Worm (Caenorhabditis elegans) whole organism, mixed stage, embryonic: Measurements from ENCODE around the gene tmem-131.
"Not testable (repeated sequence)": the region's sequence is repeated elsewhere in the genome, so short reads cannot be mapped to it uniquely, and the experiment has no call there.

Source experiments
- ceh-83 ChIP-seq: fragments of 200-800 bp; sonication (Bioruptor generic); optimal IDR thresholded peaks from 2 replicates; lab custom pipeline; 2018; ENCODE audit warnings: mild to moderate bottlenecking, missing genetic modification characterization, missing compliant biosample characterization
- ces-1 ChIP-seq: fragments of 150-350 bp; optimal IDR thresholded peaks from 2 replicates; lab custom pipeline; 2014; ENCODE audit warnings: missing biosample characterization, missing genetic modification reagents, missing genetic modification characterization
- cnd-1 ChIP-seq: fragments of 200-800 bp; sonication (Bioruptor generic); optimal IDR thresholded peaks from 2 replicates; lab custom pipeline; 2018; ENCODE audit warnings: mild to moderate bottlenecking, missing genetic modification characterization, missing compliant biosample characterization
- drap-1 ChIP-seq: fragments of 200-800 bp; sonication (Bioruptor generic); optimal IDR thresholded peaks from 3 replicates; lab custom pipeline; 2018; ENCODE audit warnings: mild to moderate bottlenecking, missing genetic modification characterization, missing compliant biosample characterization
- elt-1 ChIP-seq: sonication (generic microtip); optimal IDR thresholded peaks from 2 replicates; lab custom pipeline; 2017; ENCODE audit warnings: missing genetic modification characterization, mild to moderate bottlenecking, missing compliant biosample characterization, antibody characterized with exemption, moderate library complexity, borderline replicate concordance; ENCODE audit not compliant: insufficient read depth
- flh-1 ChIP-seq: fragments of 200-800 bp; sonication (Bioruptor generic); optimal IDR thresholded peaks from 2 replicates; lab custom pipeline; 2018; ENCODE audit warnings: mild to moderate bottlenecking, missing genetic modification characterization, moderate library complexity, missing compliant biosample characterization
- hlh-1 ChIP-seq: fragments of 150-350 bp; optimal IDR thresholded peaks from 2 replicates; lab custom pipeline; 2014; ENCODE audit warnings: missing biosample characterization, missing genetic modification reagents, missing genetic modification characterization
- lin-13 ChIP-seq: fragments of 150-350 bp; optimal IDR thresholded peaks from 2 replicates; lab custom pipeline; 2014; ENCODE audit warnings: missing biosample characterization, missing genetic modification characterization
- lin-32 ChIP-seq: fragments of 200-800 bp; sonication (Bioruptor generic); optimal IDR thresholded peaks from 2 replicates; lab custom pipeline; 2018; ENCODE audit warnings: mild to moderate bottlenecking, missing genetic modification characterization, missing compliant biosample characterization
- lsy-2 ChIP-seq: fragments of 150-350 bp; optimal IDR thresholded peaks from 2 replicates; lab custom pipeline; 2014; ENCODE audit warnings: missing biosample characterization, missing genetic modification characterization
- mab-5 ChIP-seq: fragments of 150-350 bp; optimal IDR thresholded peaks from 2 replicates; lab custom pipeline; 2014; ENCODE audit warnings: missing biosample characterization, missing genetic modification characterization
- mep-1 ChIP-seq: fragments of 150-350 bp; optimal IDR thresholded peaks from 2 replicates; lab custom pipeline; 2017; ENCODE audit warnings: missing biosample characterization, missing genetic modification reagents, missing genetic modification characterization, inconsistent platforms
- nhr-12 ChIP-seq: fragments of 150-350 bp; optimal IDR thresholded peaks from 2 replicates; lab custom pipeline; 2014; ENCODE audit warnings: missing biosample characterization, missing genetic modification characterization
- nhr-28 ChIP-seq: fragments of 150-350 bp; optimal IDR thresholded peaks from 2 replicates; lab custom pipeline; 2014; ENCODE audit warnings: missing biosample characterization, missing genetic modification characterization
- nhr-76 ChIP-seq: sonication (generic microtip); optimal IDR thresholded peaks from 2 replicates; lab custom pipeline; 2017; ENCODE audit warnings: missing biosample characterization, missing genetic modification characterization
- pha-4 ChIP-seq: fragments of 150-350 bp; optimal IDR thresholded peaks from 2 replicates; lab custom pipeline; 2018; ENCODE audit warnings: missing biosample characterization, missing genetic modification reagents, missing genetic modification characterization
- sem-2 ChIP-seq: fragments of 200-800 bp; sonication (Bioruptor generic); optimal IDR thresholded peaks from 2 replicates; lab custom pipeline; 2018; ENCODE audit warnings: mild to moderate bottlenecking, missing genetic modification characterization, missing compliant biosample characterization
- snpc-4 ChIP-seq: fragments of 150-350 bp; optimal IDR thresholded peaks from 2 replicates; lab custom pipeline; 2014; ENCODE audit warnings: missing biosample characterization, missing genetic modification characterization
- tbx-8 ChIP-seq: fragments of 200-800 bp; sonication (Bioruptor generic); optimal IDR thresholded peaks from 2 replicates; lab custom pipeline; 2018; ENCODE audit warnings: mild to moderate bottlenecking, missing genetic modification characterization, moderate library complexity, missing compliant biosample characterization
- unc-120 ChIP-seq: sonication (generic microtip); optimal IDR thresholded peaks from 2 replicates; lab custom pipeline; 2017; ENCODE audit warnings: missing genetic modification characterization, missing compliant biosample characterization; ENCODE audit not compliant: poor library complexity, severe bottlenecking
- unc-39 ChIP-seq: fragments of 150-350 bp; optimal IDR thresholded peaks from 2 replicates; lab custom pipeline; 2014; ENCODE audit warnings: missing biosample characterization, missing genetic modification characterization
- unc-62 ChIP-seq: fragments of 150-350 bp; optimal IDR thresholded peaks from 2 replicates; lab custom pipeline; 2014; ENCODE audit warnings: missing biosample characterization, missing genetic modification reagents, missing genetic modification characterization
- zip-8 ChIP-seq: fragments of 150-350 bp; optimal IDR thresholded peaks from 2 replicates; lab custom pipeline; 2014; ENCODE audit warnings: missing biosample characterization, missing genetic modification characterization
- ztf-11 ChIP-seq: fragments of 150-350 bp; optimal IDR thresholded peaks from 2 replicates; lab custom pipeline; 2014; ENCODE audit warnings: missing biosample characterization, missing genetic modification characterization

tmem-131 gene

ce11 chrIII:5002231-5002630 lies 4.3 kb upstream of the tmem-131 start, which contains the start of gene R144.10:
R144.10 (minus strand) TSS chrIII:5002331.
- TF ChIP-seq elt-1 (tag; lab: Kevin White, UChicago) (no peak), sem-2 (GFP tag; lab: Kevin White, UChicago) (no peak), ztf-11 (no peak), drap-1 (GFP tag; lab: Kevin White, UChicago) (no peak), hlh-1 (no peak), lsy-2 (tag; lab: Kevin White, UChicago) (no peak)

DNA sequence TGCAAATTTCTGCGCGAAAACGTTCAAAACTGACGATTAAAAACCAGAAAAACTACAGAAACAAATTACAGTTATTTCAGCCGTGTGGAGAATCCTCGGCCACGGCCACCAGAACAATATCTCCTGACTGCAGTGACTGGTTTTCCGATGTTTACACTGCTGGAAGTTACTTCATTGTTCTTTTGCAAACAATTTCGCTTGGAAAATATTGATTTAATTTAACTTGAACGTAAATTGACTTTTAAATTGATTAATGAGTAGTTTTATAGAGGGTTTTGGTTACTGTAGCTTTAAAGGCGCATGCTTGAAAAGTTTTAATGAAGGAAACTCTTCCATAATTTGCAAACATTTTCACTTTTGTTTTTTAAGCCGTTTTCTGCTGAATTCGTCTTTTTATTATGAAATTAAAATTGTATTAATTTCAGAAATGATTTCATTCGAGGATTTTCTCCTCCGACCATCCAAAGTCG lies 1.0 kb upstream of the tmem-131 start, which contains the start of gene smcr-8:
Gene smcr-8 (plus strand): TSS at position 420 of the 470 bp plus-strand sequence.
- TF ChIP-seq nhr-76 (no peak), nhr-12 (tag; lab: Kevin White, UChicago) (no peak), zip-8 (tag; lab: Kevin White, UChicago) (no peak), unc-120 (no peak), mep-1 (tag; lab: Kevin White, UChicago) (no peak), lin-13 (tag; lab: Kevin White, UChicago) (no peak), drap-1 (GFP tag; lab: Kevin White, UChicago) (no peak), cnd-1 (no peak), elt-1 (tag; lab: Kevin White, UChicago) (no peak), nhr-28 (tag; lab: Kevin White, UChicago) (no peak), flh-1 (GFP tag; lab: Kevin White, UChicago) (no peak), ces-1 (GFP tag; lab: Kevin White, UChicago) (no peak)
- TF ChIP-seq, all 35 proteins: peak for 0

- TF ChIP-seq zip-8 (tag; lab: Kevin White, UChicago) (no peak), unc-39 (no peak)
Observed at ce11 chrIII:4987666-4988065, 10.3 kb downstream of the tmem-131 start.

DNA sequence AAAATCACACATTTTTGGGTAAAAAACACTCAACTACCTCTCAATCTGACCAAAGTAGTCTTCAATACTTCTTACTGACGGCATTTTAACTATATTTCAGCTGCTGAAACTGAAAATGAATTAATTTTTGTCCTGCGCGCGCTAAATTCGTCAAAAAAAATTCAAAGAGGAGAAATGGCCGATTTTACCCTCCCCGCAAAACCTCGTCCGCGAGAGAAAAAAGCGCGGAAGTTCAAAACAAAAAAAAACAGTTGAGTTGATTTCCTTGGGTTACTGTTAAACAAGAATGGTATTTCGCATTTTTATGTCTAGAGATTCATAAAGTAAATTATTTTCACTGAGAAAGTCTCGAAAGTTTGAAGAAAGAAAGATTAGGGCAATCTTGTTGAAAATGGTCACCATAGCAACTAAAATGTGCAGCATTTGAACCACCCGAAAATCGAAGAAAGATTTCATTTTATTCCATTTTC lies 11.1 kb downstream of the tmem-131 start, which contains the start of the genes C27F2.10 and wdr-60:
Gene C27F2.10 (minus strand): TSS at position 109 of the 470 bp plus-strand sequence.
Gene wdr-60 (plus strand): TSS at position 420 of the 470 bp plus-strand sequence.
- TF ChIP-seq pha-4 (tag; lab: Kevin White, UChicago) (no peak), lin-13 (tag; lab: Kevin White, UChicago) (peak; percentile 8), tbx-8 (GFP tag; lab: Kevin White, UChicago) (no peak), unc-120 (no peak), mep-1 (tag; lab: Kevin White, UChicago) (peak; percentile 3), lsy-2 (tag; lab: Kevin White, UChicago) (no peak)

DNA sequence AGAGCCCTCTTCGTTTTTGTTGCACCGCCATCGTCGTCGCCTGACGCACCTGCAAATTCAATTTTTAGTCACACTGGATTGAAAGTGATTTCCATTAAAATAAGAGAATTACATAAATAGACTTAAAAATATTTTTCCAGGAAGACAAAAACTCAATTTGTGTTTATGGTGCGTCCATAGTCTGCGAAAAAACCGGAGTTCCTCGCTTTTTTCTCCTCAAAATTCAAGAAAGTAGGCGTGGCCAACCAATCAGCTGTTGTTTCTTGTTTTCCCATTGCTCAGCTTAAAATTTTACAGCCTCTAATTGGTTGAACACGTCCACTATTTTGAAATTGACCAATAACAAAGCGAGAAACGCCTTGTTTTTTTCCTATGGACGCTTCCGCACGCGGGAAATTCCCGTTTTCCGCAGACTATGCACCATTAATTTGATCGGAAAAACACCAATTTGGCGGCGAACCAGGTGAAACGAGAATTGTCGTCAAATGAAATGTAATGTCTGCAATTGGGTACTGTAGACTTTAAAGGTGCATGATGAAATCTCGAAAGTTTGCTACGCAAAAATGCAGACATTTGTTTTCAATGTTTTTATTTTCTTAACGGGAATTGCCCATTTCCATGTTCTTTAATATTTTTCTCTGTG lies 13.4 kb downstream of the tmem-131 start, which contains the start of gene C27F2.7:
Gene C27F2.7 (minus strand): TSS at position 51 of the 643 bp plus-strand sequence.
- no peak for TF ChIP-seq ces-1 (GFP tag; lab: Kevin White, UChicago)
- no peak for TF ChIP-seq lsy-2 (tag; lab: Kevin White, UChicago)
- no peak for TF ChIP-seq cnd-1

- TF ChIP-seq lin-32 (GFP tag; lab: Kevin White, UChicago) (no peak), unc-39 (no peak), ztf-11 (no peak), snpc-4 (tag; lab: Kevin White, UChicago) (no peak), nhr-76 (no peak), unc-62 (no peak), ces-1 (GFP tag; lab: Kevin White, UChicago) (no peak), zip-8 (tag; lab: Kevin White, UChicago) (no peak), lin-13 (tag; lab: Kevin White, UChicago) (no peak), ceh-83 (GFP tag; lab: Kevin White, UChicago) (no peak), mab-5 (no peak)
- TF ChIP-seq, all 35 proteins: peak for 0
Observed at ce11 chrIII:4983961-4984360, 14.0 kb downstream of the tmem-131 start.

DNA sequence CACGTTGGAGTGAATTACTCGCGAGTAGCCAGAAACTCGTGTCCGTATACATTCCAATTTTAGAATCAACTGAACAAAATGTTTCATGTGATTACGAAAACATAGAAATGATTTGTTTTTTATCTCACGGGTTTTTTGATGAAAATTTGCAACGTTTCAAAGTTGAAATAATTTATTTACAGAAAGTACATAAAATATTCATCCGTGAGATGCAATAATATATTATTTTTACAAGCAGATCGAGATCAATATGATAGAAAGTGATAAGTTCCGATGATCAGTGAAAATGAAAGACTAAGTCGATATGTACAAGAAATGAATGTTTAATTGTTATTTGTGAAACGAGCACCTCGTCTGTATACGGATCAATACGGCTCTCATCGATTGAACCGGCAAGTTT lies 17.6 kb downstream of the tmem-131 start, which contains the start of gene C27F2.6:
Gene C27F2.6 (minus strand): TSS at position 101 of the 400 bp plus-strand sequence.
- TF ChIP-seq cnd-1, mab-5, nhr-76: not testable (repeated sequence)
